Fruit fly (Drosophila melanogaster) Kc167 (cell line): ENCODE data around the gene ps.

Source experiments
- Myc ChIP-seq: fragments of >200 bp; optimal IDR thresholded peaks from 2 replicates; lab custom pipeline; 2017; ENCODE audit warnings: missing external identifiers
- h ChIP-seq: fragments of >200 bp; optimal IDR thresholded peaks from 3 replicates; lab custom pipeline; 2018; ENCODE audit warnings: missing external identifiers
- insv ChIP-seq: fragments of >200 bp; optimal IDR thresholded peaks from 3 replicates; lab custom pipeline; 2018; ENCODE audit warnings: missing external identifiers
- psq ChIP-seq: fragments of >200 bp; optimal IDR thresholded peaks from 2 replicates; lab custom pipeline; 2017; ENCODE audit warnings: missing external identifiers

- TF ChIP-seq insv (lab: Kevin White, UChicago) (no peak), psq (lab: Kevin White, UChicago) (no peak), Myc (lab: Kevin White, UChicago) (no peak), h (lab: Kevin White, UChicago) (no peak)
Observed at dm6 chr3R:9422338-9422737, 4.6 kb downstream of the ps start.
